Worm (Caenorhabditis elegans) whole organism, late embryonic: ENCODE results near the gene T26C11.4.
A peak's percentile ranks its signal among the peaks of the same experiment; 100 is the strongest.

ENCODE experiments used
- C08G9.2 ChIP-seq: sonication (generic microtip); optimal IDR thresholded peaks from 2 replicates; lab custom pipeline; 2016; ENCODE audit warnings: mild to moderate bottlenecking, missing genetic modification characterization, moderate library complexity, missing compliant biosample characterization
- C38D4.7 ChIP-seq: fragments of 200-800 bp; sonication (Bioruptor generic); optimal IDR thresholded peaks from 2 replicates; lab custom pipeline; 2018; ENCODE audit warnings: mild to moderate bottlenecking, missing genetic modification characterization, moderate library complexity, missing compliant biosample characterization
- F13H6.1 ChIP-seq: sonication (generic microtip); optimal IDR thresholded peaks from 2 replicates; lab custom pipeline; 2016; ENCODE audit warnings: missing genetic modification characterization, missing compliant biosample characterization
- K02D7.2 ChIP-seq: sonication (generic microtip); optimal IDR thresholded peaks from 2 replicates; lab custom pipeline; 2017; ENCODE audit warnings: mild to moderate bottlenecking, missing genetic modification characterization, missing compliant biosample characterization
- K09A11.1 ChIP-seq: sonication (generic microtip); optimal IDR thresholded peaks from 2 replicates; lab custom pipeline; 2017; ENCODE audit warnings: antibody characterized with exemption, mild to moderate bottlenecking, missing genetic modification characterization, missing compliant biosample characterization; ENCODE audit not compliant: insufficient read depth
- T23F11.4 ChIP-seq: fragments of 200-800 bp; sonication (Bioruptor generic); optimal IDR thresholded peaks from 2 replicates; lab custom pipeline; 2018; ENCODE audit warnings: mild to moderate bottlenecking, missing genetic modification characterization, missing compliant biosample characterization
- Y22D7AL.16 ChIP-seq: sonication (generic microtip); optimal IDR thresholded peaks from 2 replicates; lab custom pipeline; 2016; ENCODE audit warnings: missing genetic modification characterization, missing compliant biosample characterization
- ama-1 ChIP-seq: fragments of 150-350 bp; optimal IDR thresholded peaks from 2 replicates; lab custom pipeline; 2014
- ceh-14 ChIP-seq: sonication (generic microtip); optimal IDR thresholded peaks from 2 replicates; lab custom pipeline; 2016; ENCODE audit warnings: missing genotype, missing genetic modification characterization, missing compliant biosample characterization
- ceh-18 ChIP-seq: sonication (generic microtip); optimal IDR thresholded peaks from 2 replicates; lab custom pipeline; 2016; ENCODE audit warnings: missing genetic modification characterization, missing compliant biosample characterization
- ceh-19 ChIP-seq: fragments of 200-800 bp; sonication (Bioruptor generic); optimal IDR thresholded peaks from 2 replicates; lab custom pipeline; 2018; ENCODE audit warnings: mild to moderate bottlenecking, missing genetic modification characterization, missing compliant biosample characterization
- ceh-2 ChIP-seq: sonication (generic microtip); optimal IDR thresholded peaks from 2 replicates; lab custom pipeline; 2016; ENCODE audit warnings: missing genotype, missing genetic modification characterization, missing compliant biosample characterization
- ceh-22 ChIP-seq: sonication (generic microtip); optimal IDR thresholded peaks from 2 replicates; lab custom pipeline; 2017; ENCODE audit warnings: missing biosample characterization, missing genetic modification characterization
- ceh-24 ChIP-seq: sonication (generic microtip); optimal IDR thresholded peaks from 2 replicates; lab custom pipeline; 2016; ENCODE audit warnings: mild to moderate bottlenecking, missing genetic modification characterization, missing compliant biosample characterization
- ceh-34 ChIP-seq: sonication (generic microtip); optimal IDR thresholded peaks from 2 replicates; lab custom pipeline; 2016; ENCODE audit warnings: mild to moderate bottlenecking, missing genetic modification characterization, missing compliant biosample characterization
- ceh-45 ChIP-seq: fragments of 200-800 bp; sonication (Bioruptor generic); IDR thresholded peaks from 2 replicates; pipeline ENCODE4 v1.3.6; 2022; ENCODE audit warnings: missing genetic modification reagents, missing genetic modification characterization, missing compliant biosample characterization
- ceh-48 ChIP-seq: sonication (generic microtip); optimal IDR thresholded peaks from 2 replicates; lab custom pipeline; 2016; ENCODE audit warnings: missing genetic modification characterization, inconsistent platforms, missing compliant biosample characterization
- che-1 ChIP-seq: sonication (generic microtip); optimal IDR thresholded peaks from 2 replicates; lab custom pipeline; 2016; ENCODE audit warnings: mild to moderate bottlenecking, missing genetic modification characterization, missing compliant biosample characterization
- elt-2 ChIP-seq: sonication (generic microtip); optimal IDR thresholded peaks from 2 replicates; lab custom pipeline; 2016; ENCODE audit warnings: missing genetic modification reagents, missing genetic modification characterization, missing compliant biosample characterization
- fkh-10 ChIP-seq: fragments of 150-350 bp; optimal IDR thresholded peaks from 2 replicates; lab custom pipeline; 2014; ENCODE audit warnings: missing biosample characterization, missing genetic modification reagents, missing genetic modification characterization
- gmeb-2 ChIP-seq: sonication (generic microtip); optimal IDR thresholded peaks from 2 replicates; lab custom pipeline; 2016; ENCODE audit warnings: missing genetic modification characterization, inconsistent platforms, missing compliant biosample characterization
- hlh-13 ChIP-seq: fragments of 200-800 bp; sonication (Bioruptor generic); optimal IDR thresholded peaks from 2 replicates; lab custom pipeline; 2018; ENCODE audit warnings: mild to moderate bottlenecking, missing genetic modification characterization, missing compliant biosample characterization
- hlh-30 ChIP-seq: sonication (generic microtip); optimal IDR thresholded peaks from 2 replicates; lab custom pipeline; 2017; ENCODE audit warnings: antibody characterized with exemption, missing genetic modification characterization, missing compliant biosample characterization; ENCODE audit not compliant: insufficient read depth
- hlh-6 ChIP-seq: sonication (generic microtip); optimal IDR thresholded peaks from 2 replicates; lab custom pipeline; 2016; ENCODE audit warnings: missing genotype, missing genetic modification characterization, missing compliant biosample characterization
- madf-2 ChIP-seq: sonication (generic microtip); optimal IDR thresholded peaks from 2 replicates; lab custom pipeline; 2017; ENCODE audit warnings: missing genetic modification characterization, missing compliant biosample characterization
- mec-3 ChIP-seq: sonication (generic microtip); optimal IDR thresholded peaks from 2 replicates; lab custom pipeline; 2016; ENCODE audit warnings: borderline replicate concordance, missing genetic modification characterization, missing compliant biosample characterization
- nfya-1 ChIP-seq: sonication (generic microtip); optimal IDR thresholded peaks from 2 replicates; lab custom pipeline; 2017; ENCODE audit warnings: missing genetic modification characterization, mild to moderate bottlenecking, missing compliant biosample characterization, antibody characterized with exemption, moderate library complexity
- pat-9 ChIP-seq: fragments of 200-800 bp; sonication (Bioruptor generic); optimal IDR thresholded peaks from 2 replicates; lab custom pipeline; 2018; ENCODE audit warnings: mild to moderate bottlenecking, missing genetic modification characterization, moderate library complexity, missing compliant biosample characterization
- pax-1 ChIP-seq: fragments of 150-350 bp; optimal IDR thresholded peaks from 2 replicates; lab custom pipeline; 2014; ENCODE audit warnings: missing biosample characterization, missing genetic modification characterization
- pha-2 ChIP-seq: sonication (generic microtip); optimal IDR thresholded peaks from 2 replicates; lab custom pipeline; 2017; ENCODE audit warnings: mild to moderate bottlenecking, missing genetic modification characterization, missing compliant biosample characterization
- pha-4 ChIP-seq: fragments of 150-350 bp; optimal IDR thresholded peaks from 2 replicates; lab custom pipeline; 2018; ENCODE audit warnings: missing biosample characterization, missing genetic modification reagents, missing genetic modification characterization
- pros-1 ChIP-seq: fragments of 150-350 bp; optimal IDR thresholded peaks from 2 replicates; lab custom pipeline; 2014; ENCODE audit warnings: missing biosample characterization, missing genetic modification reagents, missing genetic modification characterization
- ref-2 ChIP-seq: sonication (generic microtip); optimal IDR thresholded peaks from 2 replicates; lab custom pipeline; 2016; ENCODE audit warnings: missing genetic modification characterization, missing compliant biosample characterization
- sdc-2 ChIP-seq: sonication (generic microtip); optimal IDR thresholded peaks from 2 replicates; lab custom pipeline; 2016; ENCODE audit warnings: missing genotype, missing genetic modification characterization, missing compliant biosample characterization
- sox-2 ChIP-seq: fragments of 200-800 bp; sonication (Bioruptor generic); IDR thresholded peaks from 2 replicates; pipeline ENCODE4 v1.3.6; 2022; ENCODE audit warnings: missing genetic modification reagents, missing genetic modification characterization, missing compliant biosample characterization
- sox-4 ChIP-seq: sonication (generic microtip); optimal IDR thresholded peaks from 2 replicates; lab custom pipeline; 2017; ENCODE audit warnings: mild to moderate bottlenecking, missing genetic modification characterization, inconsistent platforms, missing compliant biosample characterization
- tbx-7 ChIP-seq: sonication (generic microtip); optimal IDR thresholded peaks from 2 replicates; lab custom pipeline; 2016; ENCODE audit warnings: missing genotype, missing genetic modification characterization, missing compliant biosample characterization
- ttx-3 ChIP-seq: sonication (generic microtip); optimal IDR thresholded peaks from 2 replicates; lab custom pipeline; 2016; ENCODE audit warnings: missing genetic modification reagents, missing genetic modification characterization, missing compliant biosample characterization
- unc-3 ChIP-seq, 2 experiments: fragments of 200-800 bp in 1 of 2; sonication (Bioruptor generic) in 1 of 2; sonication (generic microtip) in 1 of 2; conservative IDR thresholded peaks in 1 of 2; optimal IDR thresholded peaks in 1 of 2; 2 replicates each; pipeline versions ENCODE4 v1.3.6 to Lab custom; 2016 to 2022; ENCODE audit warnings: missing compliant biosample characterization in 2 of 2, missing genetic modification characterization in 2 of 2, missing genetic modification reagents in 1 of 2
- unc-86 ChIP-seq: sonication (generic microtip); optimal IDR thresholded peaks from 2 replicates; lab custom pipeline; 2016; ENCODE audit warnings: missing genetic modification characterization, missing compliant biosample characterization
- zip-5 ChIP-seq: sonication (generic microtip); optimal IDR thresholded peaks from 2 replicates; lab custom pipeline; 2016; ENCODE audit warnings: missing genetic modification characterization, missing compliant biosample characterization
- ztf-16 ChIP-seq: sonication (generic microtip); optimal IDR thresholded peaks from 2 replicates; lab custom pipeline; 2017; ENCODE audit warnings: missing genetic modification characterization, missing compliant biosample characterization

Gene T26C11.4

ce11 chrX:1811436-1811835 lies 33.9 kb downstream of the T26C11.4 start, which contains the start of gene C14E2.3:
Gene C14E2.3, minus strand, starts transcription at chrX:1811536.
- no peak for TF ChIP-seq ama-1 (lab: Kevin White, UChicago)
- TF ChIP-seq K09A11.1 (tag; lab: Kevin White, UChicago) = no peak
- TF ChIP-seq ref-2 (tag; lab: Kevin White, UChicago) = no peak
- no peak for TF ChIP-seq F13H6.1 (tag; lab: Kevin White, UChicago)
- TF ChIP-seq ttx-3 = no peak
- no peak for TF ChIP-seq ztf-16 (tag; lab: Kevin White, UChicago)
- TF ChIP-seq sox-4 (tag; lab: Kevin White, UChicago) = no peak
- TF ChIP-seq hlh-6 (tag; lab: Kevin White, UChicago) = no peak
- no peak for TF ChIP-seq nfya-1 (tag; lab: Kevin White, UChicago)
- no peak for TF ChIP-seq unc-86 (tag; lab: Kevin White, UChicago)
- no peak for TF ChIP-seq tbx-7
- TF ChIP-seq C08G9.2 (tag; lab: Kevin White, UChicago) = no peak
- TF ChIP-seq pha-4 (tag; lab: Kevin White, UChicago) = no peak
- no peak for TF ChIP-seq sox-2 (GFP tag; lab: Robert Waterston, UW)
- no peak for TF ChIP-seq ceh-45 (GFP tag; lab: Robert Waterston, UW)
- no peak for TF ChIP-seq sdc-2 (tag; lab: Kevin White, UChicago)
- no peak for TF ChIP-seq C38D4.7
- no peak for TF ChIP-seq ceh-24 (tag; lab: Kevin White, UChicago)

ce11 chrX:1800980-1801506 lies 44.3 kb downstream of the T26C11.4 start, which contains the start of gene C14E2.11:
Gene C14E2.11, plus strand, starts transcription at chrX:1801456.
- TF ChIP-seq sdc-2 (tag; lab: Kevin White, UChicago) = peak; percentile 23
- TF ChIP-seq hlh-13 (GFP tag; lab: Kevin White, UChicago) = no peak

- no peak for TF ChIP-seq ceh-34 (tag; lab: Kevin White, UChicago)
- TF ChIP-seq pat-9 (tag; lab: Kevin White, UChicago) = no peak
- no peak for TF ChIP-seq ceh-18 (tag; lab: Kevin White, UChicago)
- TF ChIP-seq pha-2 (tag; lab: Kevin White, UChicago) = no peak
- no peak for TF ChIP-seq elt-2
- no peak for TF ChIP-seq F13H6.1 (tag; lab: Kevin White, UChicago)
- TF ChIP-seq mec-3 (tag; lab: Kevin White, UChicago) = no peak
- TF ChIP-seq ceh-19 (GFP tag; lab: Kevin White, UChicago) = no peak
- TF ChIP-seq C08G9.2 (tag; lab: Kevin White, UChicago) = no peak
- no peak for TF ChIP-seq ceh-22
- no peak for TF ChIP-seq madf-2
Observed at ce11 chrX:1798543-1798942, 46.8 kb downstream of the T26C11.4 start.

ce11 chrX:1796067-1796466 lies 49.3 kb downstream of the T26C11.4 start:
- no peak for TF ChIP-seq hlh-30
- TF ChIP-seq gmeb-2 (tag; lab: Kevin White, UChicago) = no peak
- no peak for TF ChIP-seq mec-3 (tag; lab: Kevin White, UChicago)
- no peak for TF ChIP-seq tbx-7
- TF ChIP-seq fkh-10 = no peak
- TF ChIP-seq C38D4.7 = no peak
- no peak for TF ChIP-seq ceh-2
- no peak for TF ChIP-seq T23F11.4 (GFP tag; lab: Kevin White, UChicago)
- TF ChIP-seq zip-5 = no peak
- TF ChIP-seq F13H6.1 (tag; lab: Kevin White, UChicago) = no peak

ce11 chrX:1791095-1791494 lies 54.3 kb downstream of the T26C11.4 start:
- TF ChIP-seq ceh-2 (no peak), che-1 (tag; lab: Kevin White, UChicago) (no peak), nfya-1 (tag; lab: Kevin White, UChicago) (no peak), madf-2 (no peak), ceh-34 (tag; lab: Kevin White, UChicago) (no peak), pax-1 (no peak), K02D7.2 (no peak), ceh-48 (no peak), ceh-14 (tag; lab: Kevin White, UChicago) (no peak), unc-3 (GFP tag; conservative IDR thresholded peaks at IDR 0.05; lab: Robert Waterston, UW) (no peak), unc-3 (tag; optimal IDR thresholded peaks at IDR 0.05; lab: Kevin White, UChicago) (no peak), C08G9.2 (tag; lab: Kevin White, UChicago) (no peak), pros-1 (tag; lab: Kevin White, UChicago) (no peak), mec-3 (tag; lab: Kevin White, UChicago) (no peak), elt-2 (no peak), ttx-3 (no peak), Y22D7AL.16 (tag; lab: Kevin White, UChicago) (no peak), sdc-2 (tag; lab: Kevin White, UChicago) (no peak)
